Worm (Caenorhabditis elegans): ENCODE measurements around the gene rap-1.

The rap-1 gene

ce11 chrIV:8918790-8919189 lies at the start of gene rap-1:
TSS of gene rap-1 (minus strand) at chrIV:8918890.
- TF ChIP-seq him-1 (tag; optimal IDR thresholded peaks at IDR 0.05), result no peak
- no peak for TF ChIP-seq W03F9.2 (tag; optimal IDR thresholded peaks at IDR 0.05)
- TF ChIP-seq dao-5 (tag; optimal IDR thresholded peaks at IDR 0.05), result no peak

ce11 chrIV:8967990-8968389 lies 49.3 kb upstream of the rap-1 start, which contains the start of gene suex-2:
TSS of gene suex-2 (plus strand) at chrIV:8968290.
- TF ChIP-seq W03F9.2 (tag; optimal IDR thresholded peaks at IDR 0.05) (no peak), dao-5 (tag; optimal IDR thresholded peaks at IDR 0.05) (no peak), him-1 (tag; optimal IDR thresholded peaks at IDR 0.05) (no peak)

- TF ChIP-seq W03F9.2 (tag; optimal IDR thresholded peaks at IDR 0.05) (no peak), dao-5 (tag; optimal IDR thresholded peaks at IDR 0.05) (no peak), him-1 (tag; optimal IDR thresholded peaks at IDR 0.05) (no peak)
These were observed 47.2 kb upstream of the rap-1 start, which contains the start of gene C53B4.2 for ce11 chrIV:8965883-8966282. TSS of gene C53B4.2 (plus strand) at chrIV:8966183.

- TF ChIP-seq him-1 (tag; optimal IDR thresholded peaks at IDR 0.05) (no peak), W03F9.2 (tag; optimal IDR thresholded peaks at IDR 0.05) (no peak), dao-5 (tag; optimal IDR thresholded peaks at IDR 0.05) (no peak)
These were observed 37.5 kb upstream of the rap-1 start, which contains the start of gene tpra-1 for ce11 chrIV:8956189-8956588. TSS of gene tpra-1 (plus strand) at chrIV:8956489.

ce11 chrIV:8954126-8954525 lies 35.4 kb upstream of the rap-1 start:
- TF ChIP-seq W03F9.2 (tag; optimal IDR thresholded peaks at IDR 0.05) (no peak), him-1 (tag; optimal IDR thresholded peaks at IDR 0.05) (no peak), dao-5 (tag; optimal IDR thresholded peaks at IDR 0.05) (no peak)

- TF ChIP-seq W03F9.2 (tag; optimal IDR thresholded peaks at IDR 0.05) (no peak), dao-5 (tag; optimal IDR thresholded peaks at IDR 0.05) (no peak), him-1 (tag; optimal IDR thresholded peaks at IDR 0.05) (no peak)
These were observed 33.4 kb upstream of the rap-1 start for ce11 chrIV:8951953-8952567.

ce11 chrIV:8949078-8950039 lies 30.7 kb upstream of the rap-1 start:
- TF ChIP-seq dao-5 (tag; optimal IDR thresholded peaks at IDR 0.05) (no peak), W03F9.2 (tag; optimal IDR thresholded peaks at IDR 0.05) (peak; percentile 37), him-1 (tag; optimal IDR thresholded peaks at IDR 0.05) (no peak)

- no peak for TF ChIP-seq him-1 (tag; optimal IDR thresholded peaks at IDR 0.05)
- TF ChIP-seq dao-5 (tag; optimal IDR thresholded peaks at IDR 0.05), result no peak
- TF ChIP-seq W03F9.2 (tag; optimal IDR thresholded peaks at IDR 0.05), result no peak
These were observed 28.5 kb upstream of the rap-1 start for ce11 chrIV:8947146-8947545.

- TF ChIP-seq him-1 (tag; optimal IDR thresholded peaks at IDR 0.05) (no peak), W03F9.2 (tag; optimal IDR thresholded peaks at IDR 0.05) (no peak), dao-5 (tag; optimal IDR thresholded peaks at IDR 0.05) (no peak)
These were observed 24.7 kb upstream of the rap-1 start for ce11 chrIV:8943430-8943829.

ce11 chrIV:8933575-8933974 lies 14.9 kb upstream of the rap-1 start, which contains the start of gene D1046.4:
TSS of gene D1046.4 (plus strand) at chrIV:8933875.
- TF ChIP-seq him-1 (tag; optimal IDR thresholded peaks at IDR 0.05), result no peak
- TF ChIP-seq dao-5 (tag; optimal IDR thresholded peaks at IDR 0.05), result no peak

- TF ChIP-seq him-1 (tag; optimal IDR thresholded peaks at IDR 0.05), result no peak
- TF ChIP-seq W03F9.2 (tag; optimal IDR thresholded peaks at IDR 0.05), result no peak
- TF ChIP-seq dao-5 (tag; optimal IDR thresholded peaks at IDR 0.05), result no peak
These were observed 11.3 kb upstream of the rap-1 start, which contains the start of the genes D1046.18 and slc-25A26 for ce11 chrIV:8929942-8930492. TSS of gene D1046.18 (plus strand) at chrIV:8930242. TSS of gene slc-25A26 (plus strand) at chrIV:8930442.

- TF ChIP-seq W03F9.2 (tag; optimal IDR thresholded peaks at IDR 0.05) (peak; percentile 42), him-1 (tag; optimal IDR thresholded peaks at IDR 0.05) (peak; percentile 60), dao-5 (tag; optimal IDR thresholded peaks at IDR 0.05) (peak; percentile 94)
These were observed 8.4 kb upstream of the rap-1 start for ce11 chrIV:8927093-8927492.

- no peak for TF ChIP-seq dao-5 (tag; optimal IDR thresholded peaks at IDR 0.05)
These were observed 7.8 kb upstream of the rap-1 start for ce11 chrIV:8926511-8926910.

- TF ChIP-seq dao-5 (tag; optimal IDR thresholded peaks at IDR 0.05) (no peak), W03F9.2 (tag; optimal IDR thresholded peaks at IDR 0.05) (no peak), him-1 (tag; optimal IDR thresholded peaks at IDR 0.05) (no peak)
These were observed 7.3 kb upstream of the rap-1 start, which contains the start of the genes D1046.2 and cfim-2 for ce11 chrIV:8925990-8926389. TSS of gene D1046.2 (minus strand) at chrIV:8926067. TSS of gene cfim-2 (plus strand) at chrIV:8926324.

All from whole organism, L4/young adult.